Worm (Caenorhabditis elegans) whole organism, midembryonic: ENCODE measurements around the gene clhm-1.

Source experiments
- T22C8.4 ChIP-seq: fragments of 200-800 bp; sonication (Bioruptor generic); IDR thresholded peaks from 2 replicates; pipeline ENCODE4 v1.3.6; 2022; ENCODE audit warnings: missing genetic modification characterization, missing compliant biosample characterization
- ref-1 ChIP-seq: fragments of 200-800 bp; sonication (Bioruptor generic); conservative IDR thresholded peaks from 2 replicates; pipeline ENCODE4 v1.3.6; 2022; ENCODE audit warnings: missing genetic modification reagents, missing genetic modification characterization, missing compliant biosample characterization
- ztf-29 ChIP-seq: fragments of 200-800 bp; sonication (Bioruptor generic); IDR thresholded peaks from 2 replicates; pipeline ENCODE4 v1.3.6; 2022; ENCODE audit warnings: missing genetic modification reagents, missing genetic modification characterization, missing compliant biosample characterization

DNA sequence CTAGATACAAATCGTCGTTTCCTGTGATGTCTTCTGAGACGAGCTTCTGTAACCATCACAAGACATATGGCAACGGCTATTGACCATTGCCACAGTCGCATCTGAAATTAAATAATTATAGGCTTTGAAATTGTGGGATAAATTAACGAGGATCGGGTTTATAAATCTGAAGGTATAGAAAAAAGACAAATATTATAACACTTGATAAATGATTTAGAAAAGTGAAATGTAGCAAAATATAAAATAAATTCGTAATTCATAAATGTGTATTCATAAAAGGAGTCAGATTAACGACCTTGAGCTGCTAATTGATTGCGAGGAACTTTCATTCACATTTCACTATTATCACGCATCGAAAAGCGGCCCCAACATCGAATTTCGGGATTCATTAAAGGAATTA is 7.2 kb downstream of the clhm-1 start, which contains the start of gene aff-1:
- TF ChIP-seq ref-1 (GFP tag; lab: Robert Waterston, UW), result no peak
- no peak for TF ChIP-seq ztf-29 (GFP tag; lab: Robert Waterston, UW)
- 0 out of 2 replicates have a peak, but pooled peaks have one; percentile 20 for TF ChIP-seq T22C8.4
